Worm (Caenorhabditis elegans): Measurements from ENCODE around the gene abhd-14.

DNA sequence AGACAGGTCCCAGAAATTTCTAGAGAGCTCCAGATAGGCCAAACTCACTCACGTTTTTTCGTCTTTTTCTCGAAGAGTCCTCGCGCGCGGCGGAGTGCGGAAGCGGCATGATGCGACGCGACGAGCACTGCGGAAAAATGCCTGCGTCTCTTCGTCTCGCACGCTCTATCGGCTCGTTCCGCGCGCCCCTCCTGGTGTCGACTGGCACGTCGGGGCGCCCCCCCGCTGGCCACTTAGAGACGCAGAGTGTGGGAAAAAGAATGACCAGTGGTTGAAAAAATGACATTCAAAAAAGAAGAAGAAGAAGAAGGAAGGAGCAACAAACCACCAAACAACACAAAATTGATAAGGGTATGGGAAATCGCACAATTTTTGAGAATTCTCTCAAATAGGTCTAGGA is 37.6 kb upstream of the abhd-14 start, which contains the start of gene znf-782:
- TF ChIP-seq unc-62 (GFP tag; optimal IDR thresholded peaks at IDR 0.05) (no peak), cnd-1 (tag; optimal IDR thresholded peaks at IDR 0.05) (no peak), blmp-1 (tag; optimal IDR thresholded peaks at IDR 0.05) (no peak), elt-3 (tag; optimal IDR thresholded peaks at IDR 0.05) (no peak), pha-4 (tag; optimal IDR thresholded peaks at IDR 0.05) (peak; percentile 16), ces-1 (GFP tag; optimal IDR thresholded peaks at IDR 0.05) (no peak), sptf-1 (tag; optimal IDR thresholded peaks at IDR 0.05) (peak; percentile 51), nhr-76 (tag; optimal IDR thresholded peaks at IDR 0.05) (no peak), nhr-28 (tag; optimal IDR thresholded peaks at IDR 0.05) (no peak), hlh-1 (tag; optimal IDR thresholded peaks at IDR 0.05) (no peak), elt-1 (tag; optimal IDR thresholded peaks at IDR 0.05; ENCODE audit: borderline replicate concordance, insufficient read depth) (no peak)
